Worm (Caenorhabditis elegans): ENCODE measurements around the gene C04E12.5.

DNA sequence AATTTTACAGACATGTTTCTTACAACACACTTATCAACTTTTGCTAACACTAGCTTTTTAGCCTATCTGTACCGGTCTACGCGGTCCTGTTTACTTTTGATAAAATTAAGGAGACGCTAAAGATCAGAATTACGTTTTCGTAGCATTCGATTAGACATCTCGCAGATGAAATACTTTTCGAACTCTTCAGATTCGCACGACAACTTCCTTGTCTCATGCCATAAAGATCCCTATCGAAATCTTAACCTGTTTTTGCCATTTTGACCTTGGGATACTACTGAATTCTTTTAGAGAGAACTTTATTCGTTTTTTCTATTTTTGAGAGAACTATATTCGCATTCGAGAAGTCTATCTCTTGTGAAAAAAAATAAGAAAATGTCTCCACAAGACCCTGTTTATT, 25.0 kb upstream of the C04E12.5 start, which contains the start of gene C17B7.5:
- TF ChIP-seq pha-4 (tag; optimal IDR thresholded peaks at IDR 0.05) (no peak), nhr-12 (tag; optimal IDR thresholded peaks at IDR 0.05) (no peak), nhr-76 (tag; optimal IDR thresholded peaks at IDR 0.05) (no peak), elt-3 (tag; optimal IDR thresholded peaks at IDR 0.05) (no peak), snpc-4 (tag; optimal IDR thresholded peaks at IDR 0.05) (no peak), cnd-1 (tag; optimal IDR thresholded peaks at IDR 0.05) (no peak)

All from whole organism, mixed stage, embryonic.